Worm (Caenorhabditis elegans) whole organism, L4 larva: Measurements from ENCODE around the gene nas-31.
A peak's percentile ranks its signal among the peaks of the same experiment; 100 is the strongest.

Experiments used
- D1046.2 ChIP-seq: fragments of 200-800 bp; sonication (Bioruptor generic); IDR thresholded peaks from 2 replicates; pipeline ENCODE4 v1.3.6; 2022; ENCODE audit warnings: missing genetic modification characterization, missing compliant biosample characterization
- F10B5.3 ChIP-seq: sonication (generic microtip); optimal IDR thresholded peaks from 2 replicates; lab custom pipeline; 2016; ENCODE audit warnings: mild to moderate bottlenecking, missing genetic modification characterization, missing compliant biosample characterization
- F26F4.8 ChIP-seq: fragments of 200-800 bp; sonication (Bioruptor generic); conservative IDR thresholded peaks from 2 replicates; pipeline ENCODE4 v1.3.6; 2022; ENCODE audit warnings: missing genetic modification characterization, missing compliant biosample characterization
- F44E2.7 ChIP-seq: fragments of 200-800 bp; sonication (Bioruptor generic); IDR thresholded peaks from 2 replicates; pipeline ENCODE4 v2.1.2; 2022; ENCODE audit warnings: missing genetic modification characterization, missing compliant biosample characterization
- F49E8.2 ChIP-seq: sonication (generic microtip); optimal IDR thresholded peaks from 2 replicates; lab custom pipeline; 2016; ENCODE audit warnings: missing compliant biosample characterization, mild to moderate bottlenecking, missing genetic modification characterization, borderline replicate concordance
- T20F7.1 ChIP-seq: fragments of 200-800 bp; sonication (Bioruptor generic); optimal IDR thresholded peaks from 2 replicates; lab custom pipeline; 2018; ENCODE audit warnings: mild to moderate bottlenecking, missing genetic modification characterization, missing compliant biosample characterization
- T26A8.4 ChIP-seq: fragments of 200-800 bp; sonication (Bioruptor generic); IDR thresholded peaks from 2 replicates; pipeline ENCODE4 v1.3.6; 2022; ENCODE audit warnings: missing genetic modification characterization, missing compliant biosample characterization
- Y105C5A.15 ChIP-seq: fragments of 200-800 bp; sonication (Bioruptor generic); IDR thresholded peaks from 2 replicates; pipeline ENCODE4 v1.3.6; 2022; ENCODE audit warnings: missing genetic modification characterization, missing compliant biosample characterization
- Y48G9A.11 ChIP-seq: fragments of 200-800 bp; sonication (Bioruptor generic); IDR thresholded peaks from 2 replicates; pipeline ENCODE4 v1.3.6; 2022; ENCODE audit warnings: missing genetic modification reagents, missing genetic modification characterization, missing compliant biosample characterization
- Y75B8A.6 ChIP-seq: fragments of 200-800 bp; sonication (Bioruptor generic); IDR thresholded peaks from 2 replicates; pipeline ENCODE4 v1.3.6; 2022; ENCODE audit warnings: missing genetic modification reagents, missing genetic modification characterization, missing compliant biosample characterization
- aly-2 ChIP-seq: sonication (generic microtip); optimal IDR thresholded peaks from 2 replicates; lab custom pipeline; 2018; ENCODE audit warnings: missing biosample characterization, missing genetic modification characterization
- ama-1 ChIP-seq: fragments of 150-350 bp; optimal IDR thresholded peaks from 2 replicates; lab custom pipeline; 2014; ENCODE audit warnings: inconsistent platforms, mixed read lengths
- arid-1 ChIP-seq: fragments of 200-800 bp; sonication (Bioruptor generic); conservative IDR thresholded peaks from 2 replicates; pipeline ENCODE4 v1.3.6; 2022; ENCODE audit warnings: missing genetic modification reagents, missing genetic modification characterization, missing compliant biosample characterization
- attf-4 ChIP-seq: sonication (generic microtip); optimal IDR thresholded peaks from 3 replicates; lab custom pipeline; 2017; ENCODE audit warnings: missing biosample characterization, missing genetic modification characterization
- ceh-20 ChIP-seq: fragments of 200-800 bp; sonication (Bioruptor generic); IDR thresholded peaks from 2 replicates; pipeline ENCODE4 v1.3.6; 2022; ENCODE audit warnings: missing genetic modification reagents, missing genetic modification characterization, missing compliant biosample characterization
- ceh-32 ChIP-seq: sonication (generic microtip); optimal IDR thresholded peaks from 2 replicates; lab custom pipeline; 2016; ENCODE audit warnings: mild to moderate bottlenecking, missing genetic modification characterization, missing compliant biosample characterization; ENCODE audit not compliant: poor library complexity
- ceh-82 ChIP-seq: sonication (generic microtip); optimal IDR thresholded peaks from 2 replicates; lab custom pipeline; 2017; ENCODE audit warnings: missing biosample characterization, missing genetic modification characterization
- cey-2 ChIP-seq: sonication (generic microtip); optimal IDR thresholded peaks from 3 replicates; lab custom pipeline; 2017; ENCODE audit warnings: missing genetic modification characterization, mild to moderate bottlenecking, missing compliant biosample characterization, antibody characterized with exemption, borderline replicate concordance; ENCODE audit not compliant: insufficient read depth
- daf-16 ChIP-seq, 3 experiments: sonication (generic microtip); optimal IDR thresholded peaks; 2 replicates each; lab custom pipeline; 2016 to 2017; ENCODE audit warnings: missing genetic modification characterization in 3 of 3, missing genetic modification reagents in 3 of 3, mild to moderate bottlenecking in 2 of 3, missing compliant biosample characterization in 2 of 3, missing biosample characterization in 1 of 3, moderate library complexity in 1 of 3
- daf-19 ChIP-seq: fragments of 200-800 bp; sonication (Bioruptor generic); conservative IDR thresholded peaks from 2 replicates; pipeline ENCODE4 v1.3.6; 2022; ENCODE audit warnings: missing genetic modification characterization, missing compliant biosample characterization
- daf-8 ChIP-seq: fragments of 200-800 bp; sonication (Bioruptor generic); IDR thresholded peaks from 2 replicates; pipeline ENCODE4 v1.3.6; 2022; ENCODE audit warnings: missing genetic modification characterization, missing compliant biosample characterization
- duxl-1 ChIP-seq: sonication (generic microtip); optimal IDR thresholded peaks from 2 replicates; lab custom pipeline; 2016; ENCODE audit warnings: mild to moderate bottlenecking, missing genetic modification characterization, moderate library complexity, missing compliant biosample characterization; ENCODE audit not compliant: poor library complexity
- fkh-10 ChIP-seq: fragments of 150-350 bp; optimal IDR thresholded peaks from 2 replicates; lab custom pipeline; 2014; ENCODE audit warnings: missing biosample characterization, missing genetic modification reagents, missing genetic modification characterization
- fos-1 ChIP-seq: fragments of 150-350 bp; optimal IDR thresholded peaks from 2 replicates; lab custom pipeline; 2014; ENCODE audit warnings: missing biosample characterization, missing genetic modification characterization
- hif-1 ChIP-seq, 2 experiments: sonication (generic microtip); optimal IDR thresholded peaks; 2 replicates each; lab custom pipeline; 2016 to 2017; ENCODE audit warnings: missing compliant biosample characterization in 2 of 2, missing genetic modification characterization in 2 of 2, missing genetic modification reagents in 2 of 2, missing genotype in 2 of 2, mild to moderate bottlenecking in 1 of 2
- hlh-30 ChIP-seq: sonication (generic microtip); optimal IDR thresholded peaks from 2 replicates; lab custom pipeline; 2017; ENCODE audit warnings: antibody characterized with exemption, mild to moderate bottlenecking, missing genetic modification characterization, missing compliant biosample characterization; ENCODE audit not compliant: insufficient read depth
- hmg-1.1 ChIP-seq: fragments of 200-800 bp; sonication (Bioruptor generic); IDR thresholded peaks from 2 replicates; pipeline ENCODE4 v1.3.6; 2022; ENCODE audit warnings: missing genetic modification reagents, missing genetic modification characterization, missing compliant biosample characterization
- jun-1 ChIP-seq: fragments of 150-350 bp; optimal IDR thresholded peaks from 2 replicates; lab custom pipeline; 2014; ENCODE audit warnings: missing biosample characterization, missing genetic modification reagents, missing genetic modification characterization
- lim-7 ChIP-seq: fragments of 200-800 bp; sonication (Bioruptor generic); IDR thresholded peaks from 2 replicates; pipeline ENCODE4 v1.3.6; 2022; ENCODE audit warnings: missing genetic modification characterization, missing compliant biosample characterization
- lin-39 ChIP-seq: fragments of 150-350 bp; optimal IDR thresholded peaks from 2 replicates; lab custom pipeline; 2014; ENCODE audit warnings: missing biosample characterization, missing genetic modification reagents, missing genetic modification characterization
- lsy-2 ChIP-seq, 2 experiments: fragments of 150-350 bp in 1 of 2; sonication (generic microtip) in 1 of 2; optimal IDR thresholded peaks; 2 replicates each; lab custom pipeline; 2014 to 2017; ENCODE audit warnings: missing biosample characterization in 2 of 2, missing genetic modification characterization in 2 of 2
- mdt-29 ChIP-seq: fragments of 200-800 bp; sonication (Bioruptor generic); IDR thresholded peaks from 2 replicates; pipeline ENCODE4 v1.3.6; 2022; ENCODE audit warnings: missing genetic modification reagents, missing genetic modification characterization, missing compliant biosample characterization
- mes-2 ChIP-seq: sonication (generic microtip); optimal IDR thresholded peaks from 2 replicates; lab custom pipeline; 2016; ENCODE audit warnings: missing genotype, mild to moderate bottlenecking, missing genetic modification characterization, missing compliant biosample characterization; ENCODE audit not compliant: poor library complexity, severe bottlenecking
- mxl-3 ChIP-seq: fragments of 200-800 bp; sonication (Bioruptor generic); optimal IDR thresholded peaks from 2 replicates; lab custom pipeline; 2018; ENCODE audit warnings: mild to moderate bottlenecking, missing genetic modification characterization, missing compliant biosample characterization
- nhr-10 ChIP-seq: fragments of 150-350 bp; optimal IDR thresholded peaks from 2 replicates; lab custom pipeline; 2014; ENCODE audit warnings: missing biosample characterization, missing genetic modification characterization
- nhr-11 ChIP-seq: fragments of 150-350 bp; optimal IDR thresholded peaks from 2 replicates; lab custom pipeline; 2014; ENCODE audit warnings: missing biosample characterization, missing genetic modification characterization
- nhr-42 ChIP-seq: fragments of 200-800 bp; sonication (Bioruptor generic); IDR thresholded peaks from 2 replicates; pipeline ENCODE4 v1.3.6; 2022; ENCODE audit warnings: missing genetic modification characterization, missing compliant biosample characterization
- nhr-77 ChIP-seq: fragments of 150-350 bp; optimal IDR thresholded peaks from 2 replicates; lab custom pipeline; 2014; ENCODE audit warnings: missing biosample characterization, missing genetic modification characterization
- pha-4 ChIP-seq, 2 experiments: fragments of 150-350 bp in 1 of 2; fragments of 200-800 bp in 1 of 2; sonication (Bioruptor generic) in 1 of 2; IDR thresholded peaks in 1 of 2; optimal IDR thresholded peaks in 1 of 2; 2 replicates each; pipeline versions ENCODE4 v1.3.6 to Lab custom; 2014 to 2022; ENCODE audit warnings: missing genetic modification characterization in 2 of 2, missing genetic modification reagents in 2 of 2, missing biosample characterization in 1 of 2, missing compliant biosample characterization in 1 of 2
- saeg-2 ChIP-seq: fragments of 200-800 bp; sonication (Bioruptor generic); IDR thresholded peaks from 2 replicates; pipeline ENCODE4 v1.3.6; 2022; ENCODE audit warnings: missing genetic modification reagents, missing genetic modification characterization, missing compliant biosample characterization
- sdz-12 ChIP-seq: fragments of 200-800 bp; sonication (Bioruptor generic); optimal IDR thresholded peaks from 2 replicates; lab custom pipeline; 2018; ENCODE audit warnings: mild to moderate bottlenecking, missing genetic modification characterization, missing compliant biosample characterization
- skn-1 ChIP-seq: fragments of 150-350 bp; optimal IDR thresholded peaks from 2 replicates; lab custom pipeline; 2014; ENCODE audit warnings: missing biosample characterization, missing genetic modification characterization
- snpc-1.2 ChIP-seq: fragments of 200-800 bp; sonication (Bioruptor generic); IDR thresholded peaks from 2 replicates; pipeline ENCODE4 v1.3.6; 2022; ENCODE audit warnings: missing genetic modification reagents, missing genetic modification characterization, missing compliant biosample characterization
- snpc-4 ChIP-seq: fragments of 150-350 bp; optimal IDR thresholded peaks from 2 replicates; lab custom pipeline; 2014; ENCODE audit warnings: missing biosample characterization, missing genetic modification characterization
- tag-97 ChIP-seq: fragments of 200-800 bp; sonication (Bioruptor generic); IDR thresholded peaks from 2 replicates; pipeline ENCODE4 v1.3.6; 2022; ENCODE audit warnings: missing genetic modification characterization, missing compliant biosample characterization
- zag-1 ChIP-seq: fragments of 150-350 bp; optimal IDR thresholded peaks from 2 replicates; lab custom pipeline; 2014; ENCODE audit warnings: missing biosample characterization, missing genetic modification characterization
- zfp-2 ChIP-seq: sonication (generic microtip); optimal IDR thresholded peaks from 2 replicates; lab custom pipeline; 2016; ENCODE audit warnings: mild to moderate bottlenecking, missing genetic modification characterization, missing compliant biosample characterization
- zip-2 ChIP-seq: fragments of 150-350 bp; optimal IDR thresholded peaks from 2 replicates; lab custom pipeline; 2014; ENCODE audit warnings: missing biosample characterization, missing genetic modification characterization
- ztf-11 ChIP-seq: fragments of 150-350 bp; optimal IDR thresholded peaks from 2 replicates; lab custom pipeline; 2014; ENCODE audit warnings: missing biosample characterization, missing genetic modification characterization
- ztf-7 ChIP-seq: fragments of 150-350 bp; optimal IDR thresholded peaks from 2 replicates; lab custom pipeline; 2014; ENCODE audit warnings: missing biosample characterization, missing genetic modification characterization

nas-31 gene

ce11 chrV:10897172-10897571 is 24.5 kb downstream of the nas-31 start (continued):
- TF ChIP-seq daf-8 (GFP tag; lab: Robert Waterston, UW) (no peak), ceh-82 (no peak), sdz-12 (peak; percentile 93), zip-2 (tag; lab: Kevin White, UChicago) (peak; percentile 91), fos-1 (peak; percentile 11), attf-4 (tag; lab: Kevin White, UChicago) (peak; percentile 39), tag-97 (0 out of 2 replicates have a peak, but pooled peaks have one; percentile 79), fkh-10 (peak; percentile 95), mxl-3 (GFP tag; lab: Kevin White, UChicago) (peak; percentile 97), cey-2 (tag; lab: Kevin White, UChicago) (peak; percentile 23), ztf-7 (tag; lab: Kevin White, UChicago) (peak; percentile 92), lim-7 (GFP tag; lab: Robert Waterston, UW) (peak; percentile 52; the same call in 1 of the 2 replicates), pha-4 (GFP tag; IDR thresholded peaks at IDR 0.05; lab: Robert Waterston, UW) (peak; percentile 98), pha-4 (tag; optimal IDR thresholded peaks at IDR 0.05; lab: Kevin White, UChicago) (peak; percentile 99), skn-1 (tag; lab: Kevin White, UChicago) (peak; percentile 74), hlh-30 (tag; lab: Kevin White, UChicago) (peak; percentile 94), Y75B8A.6 (GFP tag; lab: Robert Waterston, UW) (peak; percentile 98), nhr-11 (tag; lab: Kevin White, UChicago) (peak; percentile 98), ceh-32 (tag; lab: Kevin White, UChicago) (peak; percentile 87), nhr-77 (tag; lab: Kevin White, UChicago) (peak; percentile 98), snpc-1.2 (GFP tag; lab: Robert Waterston, UW) (no peak; the same call in 1 of the 2 replicates), ceh-20 (GFP tag; lab: Robert Waterston, UW) (peak; percentile 99), saeg-2 (GFP tag; lab: Robert Waterston, UW) (peak; percentile 98), jun-1 (tag; lab: Kevin White, UChicago) (peak; percentile 93), arid-1 (GFP tag; lab: Robert Waterston, UW) (peak; percentile 96), mes-2 (peak; percentile 99), daf-16 (GFP tag; optimal IDR thresholded peaks at IDR 0.05; lab: Kevin White, UChicago) (peak; percentile 93 to 95), daf-16 (tag; optimal IDR thresholded peaks at IDR 0.05; lab: Kevin White, UChicago) (peak; percentile 81), F49E8.2 (peak; percentile 97), Y48G9A.11 (GFP tag; lab: Robert Waterston, UW) (peak; percentile 93), lin-39 (tag; lab: Kevin White, UChicago) (no peak), zfp-2 (tag; lab: Kevin White, UChicago) (peak; percentile 94), F44E2.7 (0 out of 2 replicates have a peak, but pooled peaks have one; percentile 35), F26F4.8 (no peak), D1046.2 (GFP tag; lab: Robert Waterston, UW) (peak; percentile 96), ama-1 (lab: Kevin White, UChicago) (peak; percentile 75), T26A8.4 (GFP tag; lab: Robert Waterston, UW) (peak; percentile 98), snpc-4 (tag; lab: Kevin White, UChicago) (peak; percentile 8), lsy-2 (tag; optimal IDR thresholded peaks at IDR 0.05; lab: Kevin White, UChicago) (peak; percentile 93 to 98), ztf-11 (tag; lab: Kevin White, UChicago) (peak; percentile 22), duxl-1 (tag; lab: Kevin White, UChicago) (peak; percentile 96), daf-19 (GFP tag; lab: Robert Waterston, UW) (peak; percentile 88; the same call in 1 of the 2 replicates), mdt-29 (GFP tag; lab: Robert Waterston, UW) (peak; percentile 97), aly-2 (tag; lab: Kevin White, UChicago) (no peak), T20F7.1 (GFP tag; lab: Kevin White, UChicago) (peak; percentile 94), nhr-42 (GFP tag; lab: Robert Waterston, UW) (peak; percentile 97), nhr-10 (tag; lab: Kevin White, UChicago) (peak; percentile 95), Y105C5A.15 (GFP tag; lab: Robert Waterston, UW) (no peak), F10B5.3 (tag; lab: Kevin White, UChicago) (peak; percentile 93), zag-1 (tag; lab: Kevin White, UChicago) (peak; percentile 84), hif-1 (tag; optimal IDR thresholded peaks at IDR 0.05; lab: Kevin White, UChicago) (peak; percentile 67 to 94), hmg-1.1 (GFP tag; lab: Robert Waterston, UW) (peak; percentile 95)
